Fruit fly (Drosophila melanogaster) whole organism, pupa: ENCODE measurements around the gene Gad1.

Source experiments
- CG10348 ChIP-seq: fragments of 200-800 bp; sonication (Bioruptor generic); IDR thresholded peaks from 2 replicates; pipeline ENCODE4 v1.3.6; 2022; ENCODE audit warnings: missing biosample characterization, missing genetic modification characterization
- CG14655 ChIP-seq: fragments of 200-800 bp; sonication (Bioruptor generic); optimal IDR thresholded peaks from 3 replicates; lab custom pipeline; 2017; ENCODE audit warnings: mild to moderate bottlenecking, missing biosample characterization, missing genetic modification reagents, missing genetic modification characterization
- CG15710 ChIP-seq: fragments of 200-800 bp; sonication (Bioruptor generic); optimal IDR thresholded peaks from 2 replicates; lab custom pipeline; 2018; ENCODE audit warnings: missing biosample characterization, mild to moderate bottlenecking, missing genetic modification characterization, moderate library complexity
- CG17806 ChIP-seq: fragments of 200-800 bp; sonication (Bioruptor generic); optimal IDR thresholded peaks from 2 replicates; lab custom pipeline; 2018; ENCODE audit warnings: missing biosample characterization, mild to moderate bottlenecking, missing genetic modification characterization, moderate library complexity
- CG32121 ChIP-seq: fragments of 200-800 bp; sonication (Bioruptor generic); IDR thresholded peaks from 2 replicates; pipeline ENCODE4 v1.3.6; 2022; ENCODE audit warnings: missing biosample characterization, missing genetic modification characterization
- D1 ChIP-seq: fragments of 200-800 bp; sonication (Bioruptor generic); optimal IDR thresholded peaks from 2 replicates; lab custom pipeline; 2018; ENCODE audit warnings: missing biosample characterization, mild to moderate bottlenecking, missing genetic modification characterization, moderate library complexity
- EcR ChIP-seq: fragments of 200-800 bp; sonication (Bioruptor generic); optimal IDR thresholded peaks from 3 replicates; lab custom pipeline; 2019; ENCODE audit warnings: missing biosample characterization, missing genetic modification characterization, mild to moderate bottlenecking, moderate library complexity, missing genetic modification reagents
- Ets98B ChIP-seq: fragments of 200-800 bp; sonication (Bioruptor generic); IDR thresholded peaks from 2 replicates; pipeline ENCODE4 v1.3.6; 2022; ENCODE audit warnings: missing biosample characterization, missing genetic modification characterization
- Pif1A ChIP-seq: fragments of 200-800 bp; sonication (Bioruptor generic); optimal IDR thresholded peaks from 3 replicates; lab custom pipeline; 2016; ENCODE audit warnings: missing biosample characterization, missing genetic modification characterization
- Pif1B ChIP-seq: fragments of 200-800 bp; sonication (Bioruptor generic); optimal IDR thresholded peaks from 3 replicates; lab custom pipeline; 2016; ENCODE audit warnings: missing biosample characterization, missing genetic modification characterization
- Snoo ChIP-seq: fragments of 200-800 bp; sonication (Bioruptor generic); optimal IDR thresholded peaks from 3 replicates; lab custom pipeline; 2017; ENCODE audit warnings: missing biosample characterization, mild to moderate bottlenecking, missing genetic modification characterization, inconsistent platforms
- fd96Ca ChIP-seq: fragments of 200-800 bp; sonication (Bioruptor generic); IDR thresholded peaks from 3 replicates; pipeline ENCODE4 v1.3.6; 2022; ENCODE audit warnings: missing biosample characterization, missing genetic modification characterization
- gl ChIP-seq: fragments of 200-800 bp; sonication (Bioruptor generic); optimal IDR thresholded peaks from 2 replicates; lab custom pipeline; 2018; ENCODE audit warnings: missing biosample characterization, mild to moderate bottlenecking, missing genetic modification characterization

DNA sequence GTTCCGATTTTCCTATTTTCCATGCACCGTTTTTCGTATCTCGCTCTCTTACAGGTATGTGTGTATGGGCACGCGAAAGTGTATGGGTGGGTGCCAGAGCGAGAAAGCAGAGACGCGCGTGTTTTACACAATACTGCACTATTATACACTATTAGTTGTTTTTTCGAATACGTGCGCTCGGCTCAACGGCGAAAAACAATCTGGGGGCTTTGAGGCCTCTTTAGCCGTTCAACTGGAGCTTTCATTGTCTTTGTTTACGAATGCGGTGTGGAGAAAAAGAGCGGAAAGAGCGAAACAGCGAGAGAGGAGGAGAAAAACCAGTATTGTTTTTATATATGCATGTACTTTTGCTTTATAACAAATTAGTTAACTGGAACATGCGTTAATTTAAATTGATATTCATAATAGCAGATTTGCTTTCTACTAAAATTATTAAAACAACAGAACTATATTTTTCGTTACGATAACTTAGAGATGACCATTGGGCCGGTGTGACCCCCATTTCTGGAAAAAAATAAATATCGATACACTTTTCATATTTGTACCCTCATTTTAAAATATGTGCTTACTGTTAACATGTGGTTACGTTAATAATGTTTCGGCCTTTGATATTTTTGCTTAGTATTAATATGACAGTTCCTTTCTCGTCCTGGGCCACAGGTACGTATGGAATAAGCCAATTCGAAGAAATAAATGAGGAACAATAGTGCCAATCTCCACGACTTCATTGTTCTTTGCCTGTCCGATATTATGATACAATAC lies 14.1 kb upstream of the Gad1 start, which contains the start of gene CG14995:
- TF ChIP-seq CG32121 (GFP tag; lab: Robert Waterston, UW) (peak; percentile 37; the same call in 1 of the 2 replicates), D1 (tag; lab: Kevin White, UChicago) (no peak), Pif1B (GFP tag; lab: Kevin White, UChicago) (peak; percentile 39), gl (tag; lab: Kevin White, UChicago) (no peak), Snoo (tag; lab: Kevin White, UChicago) (no peak), EcR (GFP tag; lab: Kevin White, UChicago) (peak; percentile 36), CG17806 (tag; lab: Kevin White, UChicago) (no peak), Pif1A (GFP tag; lab: Kevin White, UChicago) (peak; percentile 33), Ets98B (GFP tag; lab: Robert Waterston, UW) (peak; percentile 67), fd96Ca (peak; percentile 34; the same call in 1 of the 3 replicates), CG15710 (tag; lab: Kevin White, UChicago) (no peak), CG10348 (GFP tag; lab: Robert Waterston, UW) (no peak), CG14655 (GFP tag; lab: Kevin White, UChicago) (no peak)
